Fruit fly (Drosophila melanogaster) whole organism, adult: ENCODE data around the gene CG31928.

Source experiments
- CG14711 ChIP-seq: fragments of 200-800 bp; sonication (Bioruptor generic); optimal IDR thresholded peaks from 2 replicates; lab custom pipeline; 2018; ENCODE audit warnings: missing biosample characterization, mild to moderate bottlenecking, missing genetic modification characterization, moderate library complexity
- CG5204 ChIP-seq: fragments of 200-800 bp; sonication (Bioruptor generic); optimal IDR thresholded peaks from 2 replicates; lab custom pipeline; 2016; ENCODE audit warnings: missing biosample characterization, missing genetic modification characterization
- Crg-1 ChIP-seq: fragments of 200-800 bp; sonication (Bioruptor generic); optimal IDR thresholded peaks from 2 replicates; lab custom pipeline; 2016; ENCODE audit warnings: missing biosample characterization, missing genetic modification characterization

DNA sequence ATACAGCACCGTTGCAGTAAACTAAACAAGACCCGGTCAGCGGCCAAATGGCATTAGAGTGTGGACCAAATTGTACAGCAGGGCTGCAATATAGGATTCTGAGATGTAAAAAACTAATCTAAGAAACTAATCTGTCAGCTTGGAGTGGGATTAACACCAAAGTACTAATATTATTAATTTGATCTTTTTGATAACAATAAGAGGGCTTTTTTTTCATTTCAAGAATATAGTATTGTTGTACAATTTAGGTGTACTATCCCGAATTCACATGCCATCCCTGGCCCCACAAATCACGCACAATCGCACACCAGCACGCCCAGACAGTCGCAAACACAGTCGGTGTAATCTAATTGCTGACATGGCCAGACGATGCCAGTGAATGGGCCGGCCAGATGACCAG is 46.0 kb downstream of the CG31928 start:
- TF ChIP-seq CG14711 (tag; lab: Kevin White, UChicago) (no peak), CG5204 (GFP tag; lab: Kevin White, UChicago) (no peak), Crg-1 (no peak)
